Worm (Caenorhabditis elegans): ENCODE data around the gene cutl-22.

The cutl-22 gene

ce11 chrV:1158247-1158646 lies 16.7 kb downstream of the cutl-22 start (continued):
- TF ChIP-seq lin-38 (GFP tag; IDR thresholded peaks at IDR 0.05) (peak; percentile 30; the same call in 1 of the 2 replicates), nhr-111 (GFP tag; optimal IDR thresholded peaks at IDR 0.05) (peak; percentile 43), nhr-77 (tag; optimal IDR thresholded peaks at IDR 0.05) (no peak), nhr-6 (tag; optimal IDR thresholded peaks at IDR 0.05) (no peak), gei-8 (GFP tag; optimal IDR thresholded peaks at IDR 0.05) (peak; percentile 66), hif-1 (tag; optimal IDR thresholded peaks at IDR 0.05) (peak in 1 of 2 experiments; percentile 15), dpl-1 (GFP tag; optimal IDR thresholded peaks at IDR 0.05) (no peak), F37D6.2 (tag; optimal IDR thresholded peaks at IDR 0.05) (no peak), duxl-1 (tag; optimal IDR thresholded peaks at IDR 0.05; ENCODE audit: poor library complexity) (no peak), jun-1 (tag; optimal IDR thresholded peaks at IDR 0.05) (no peak), rbr-2 (tag; optimal IDR thresholded peaks at IDR 0.05) (peak; percentile 34), lin-29 (GFP tag; IDR thresholded peaks at IDR 0.05) (0 out of 2 replicates have a peak, but pooled peaks have one; percentile 34), Y105C5A.15 (GFP tag; IDR thresholded peaks at IDR 0.05) (0 out of 2 replicates have a peak, but pooled peaks have one; percentile 65), mxl-2 (GFP tag; conservative IDR thresholded peaks at IDR 0.05) (no peak), lsy-2 (tag; optimal IDR thresholded peaks at IDR 0.05) (peak in 1 of 2 experiments; percentile 47), tag-97 (GFP tag; IDR thresholded peaks at IDR 0.05) (0 out of 2 replicates have a peak, but pooled peaks have one; percentile 16), tra-1 (GFP tag; IDR thresholded peaks at IDR 0.05) (peak; percentile 58; the same call in 1 of the 2 replicates), ces-1 (GFP tag; optimal IDR thresholded peaks at IDR 0.05) (no peak), nhr-28 (tag; optimal IDR thresholded peaks at IDR 0.05) (no peak), ama-1 (optimal IDR thresholded peaks at IDR 0.05) (peak; percentile 94), nhr-10 (tag; optimal IDR thresholded peaks at IDR 0.05) (no peak), zip-2 (tag; optimal IDR thresholded peaks at IDR 0.05) (no peak), nhr-41 (GFP tag; IDR thresholded peaks at IDR 0.05) (no peak; the same call in 1 of the 2 replicates), daf-12 (tag; optimal IDR thresholded peaks at IDR 0.05) (no peak), F10B5.3 (tag; optimal IDR thresholded peaks at IDR 0.05) (no peak)

ce11 chrV:1160716-1161115 lies 19.2 kb downstream of the cutl-22 start:
- TF ChIP-seq dmd-8 (GFP tag; IDR thresholded peaks at IDR 0.05) (0 out of 2 replicates have a peak, but pooled peaks have one; percentile 21), D1046.2 (GFP tag; IDR thresholded peaks at IDR 0.05) (no peak)

- TF ChIP-seq mxl-3 (GFP tag; optimal IDR thresholded peaks at IDR 0.05) (peak; percentile 66), daf-19 (GFP tag; conservative IDR thresholded peaks at IDR 0.05) (no peak), hlh-11 (tag; optimal IDR thresholded peaks at IDR 0.05) (peak; percentile 18), set-16 (GFP tag; IDR thresholded peaks at IDR 0.05) (peak; percentile 32; the same call in 1 of the 2 replicates), mdl-1 (tag; optimal IDR thresholded peaks at IDR 0.05) (no peak), lin-1 (GFP tag; IDR thresholded peaks at IDR 0.05) (no peak), unc-62 (GFP tag; optimal IDR thresholded peaks at IDR 0.05 in 1 of 2) (peak in 1 of 2 experiments; percentile 91), unc-62 (tag; optimal IDR thresholded peaks at IDR 0.05) (no peak)
Measured at ce11 chrV:1164196-1164691, 22.7 kb downstream of the cutl-22 start, which contains the start of gene T21H3.5. Gene T21H3.5 (minus strand): TSS chrV:1164293.

ce11 chrV:1165090-1165761 lies 23.7 kb downstream of the cutl-22 start, which contains the start of gene ptr-16:
Gene ptr-16 (plus strand): TSS chrV:1165711.
- TF ChIP-seq daf-12 (tag; optimal IDR thresholded peaks at IDR 0.05) (no peak), F44E2.7 (GFP tag; IDR thresholded peaks at IDR 0.05) (0 out of 2 replicates have a peak, but pooled peaks have one; percentile 7), fos-1 (tag; optimal IDR thresholded peaks at IDR 0.05) (no peak), aha-1 (tag) (peak; percentile 58), nhr-41 (GFP tag; IDR thresholded peaks at IDR 0.05) (no peak), egl-43 (GFP tag; IDR thresholded peaks at IDR 0.05) (0 out of 2 replicates have a peak, but pooled peaks have one; percentile 10)
